Fruit fly (Drosophila melanogaster) whole organism, prepupa: ENCODE measurements around the gene Notum.

Experiments used
- Blimp-1 ChIP-seq: fragments of 200-800 bp; sonication (Bioruptor generic); optimal IDR thresholded peaks from 3 replicates; lab custom pipeline; 2017; ENCODE audit warnings: missing biosample characterization, missing genetic modification characterization, mild to moderate bottlenecking, moderate library complexity, missing genetic modification reagents
- CG10631 ChIP-seq: fragments of 200-800 bp; sonication (Bioruptor generic); optimal IDR thresholded peaks from 2 replicates; lab custom pipeline; 2016; ENCODE audit warnings: missing biosample characterization, missing genetic modification characterization
- CG10669 ChIP-seq: fragments of 200-800 bp; sonication (Bioruptor generic); optimal IDR thresholded peaks from 3 replicates; lab custom pipeline; 2018; ENCODE audit warnings: missing biosample characterization, mild to moderate bottlenecking, missing genetic modification characterization, moderate library complexity
- CG11762 ChIP-seq: fragments of 200-800 bp; sonication (Bioruptor generic); optimal IDR thresholded peaks from 3 replicates; lab custom pipeline; 2016; ENCODE audit warnings: missing biosample characterization, missing genetic modification characterization; ENCODE audit not compliant: insufficient read depth
- CG11902 ChIP-seq: fragments of 200-800 bp; sonication (Bioruptor generic); optimal IDR thresholded peaks from 3 replicates; lab custom pipeline; 2016; ENCODE audit warnings: missing biosample characterization, missing genetic modification characterization
- CG15336 ChIP-seq: fragments of 200-800 bp; sonication (Bioruptor generic); IDR thresholded peaks from 2 replicates; pipeline ENCODE4 v1.3.6; 2022; ENCODE audit warnings: missing biosample characterization, missing genetic modification characterization
- CG1621 ChIP-seq: fragments of 200-800 bp; sonication (Bioruptor generic); optimal IDR thresholded peaks from 3 replicates; lab custom pipeline; 2018; ENCODE audit warnings: missing biosample characterization, mild to moderate bottlenecking, missing genetic modification characterization
- CG16779 ChIP-seq: fragments of 200-800 bp; sonication (Bioruptor generic); optimal IDR thresholded peaks from 3 replicates; lab custom pipeline; 2017; ENCODE audit warnings: missing biosample characterization, mild to moderate bottlenecking, missing genetic modification characterization
- CG31627 ChIP-seq: fragments of 200-800 bp; sonication (Bioruptor generic); optimal IDR thresholded peaks from 3 replicates; lab custom pipeline; 2016; ENCODE audit warnings: missing biosample characterization, missing genetic modification characterization
- CG32006 ChIP-seq: fragments of 200-800 bp; sonication (Bioruptor generic); optimal IDR thresholded peaks from 3 replicates; lab custom pipeline; 2017; ENCODE audit warnings: missing biosample characterization, mild to moderate bottlenecking, missing genetic modification characterization
- CG34406 ChIP-seq: fragments of 200-800 bp; sonication (Bioruptor generic); optimal IDR thresholded peaks from 3 replicates; lab custom pipeline; 2016; ENCODE audit warnings: missing biosample characterization, missing genetic modification characterization
- CG4318 ChIP-seq: fragments of 200-800 bp; sonication (Bioruptor generic); optimal IDR thresholded peaks from 3 replicates; lab custom pipeline; 2017; ENCODE audit warnings: missing biosample characterization, mild to moderate bottlenecking, missing genetic modification characterization
- CG6163 ChIP-seq: fragments of 200-800 bp; sonication (Bioruptor generic); IDR thresholded peaks from 3 replicates; pipeline ENCODE4 v1.3.6; 2022; ENCODE audit warnings: missing biosample characterization, missing genetic modification characterization
- CG6276 ChIP-seq: fragments of 200-800 bp; sonication (Bioruptor generic); optimal IDR thresholded peaks from 2 replicates; lab custom pipeline; 2017; ENCODE audit warnings: missing biosample characterization, mild to moderate bottlenecking, missing genetic modification characterization
- CG6792 ChIP-seq: fragments of 200-800 bp; sonication (Bioruptor generic); optimal IDR thresholded peaks from 3 replicates; lab custom pipeline; 2016; ENCODE audit warnings: missing biosample characterization, missing genetic modification characterization
- CG6808 ChIP-seq: fragments of 200-800 bp; sonication (Bioruptor generic); optimal IDR thresholded peaks from 3 replicates; lab custom pipeline; 2017; ENCODE audit warnings: missing biosample characterization, missing genetic modification characterization, mild to moderate bottlenecking, moderate library complexity, missing genetic modification reagents
- CG6854 ChIP-seq: fragments of 200-800 bp; sonication (Bioruptor generic); optimal IDR thresholded peaks from 2 replicates; lab custom pipeline; 2017; ENCODE audit warnings: missing biosample characterization, mild to moderate bottlenecking, missing genetic modification characterization
- CG8119 ChIP-seq: fragments of 200-800 bp; sonication (Bioruptor generic); IDR thresholded peaks from 3 replicates; pipeline ENCODE4 v1.3.6; 2022; ENCODE audit warnings: missing biosample characterization, missing genetic modification characterization
- CG8319 ChIP-seq: fragments of 200-800 bp; sonication (Bioruptor generic); optimal IDR thresholded peaks from 3 replicates; lab custom pipeline; 2016; ENCODE audit warnings: missing biosample characterization, missing genetic modification characterization
- CG9139 ChIP-seq: fragments of 200-800 bp; sonication (Bioruptor generic); optimal IDR thresholded peaks from 3 replicates; lab custom pipeline; 2017; ENCODE audit warnings: missing biosample characterization, mild to moderate bottlenecking, missing genetic modification characterization
- Eip75B ChIP-seq: fragments of 200-800 bp; sonication (Bioruptor generic); optimal IDR thresholded peaks from 3 replicates; lab custom pipeline; 2016; ENCODE audit warnings: missing biosample characterization, missing genetic modification characterization
- Eip78C ChIP-seq: fragments of 200-800 bp; sonication (Bioruptor generic); peaks from one replicate; lab custom pipeline; 2016; ENCODE audit warnings: missing biosample characterization, missing genetic modification characterization
- Eip93F ChIP-seq: fragments of 200-800 bp; sonication (Bioruptor generic); optimal IDR thresholded peaks from 2 replicates; lab custom pipeline; 2016; ENCODE audit warnings: missing biosample characterization, mild to moderate bottlenecking, missing genetic modification characterization
- Ets21C ChIP-seq: fragments of 200-800 bp; sonication (Bioruptor generic); optimal IDR thresholded peaks from 3 replicates; lab custom pipeline; 2016; ENCODE audit warnings: missing biosample characterization, missing genetic modification characterization
- Ets96B ChIP-seq: fragments of 200-800 bp; optimal IDR thresholded peaks from 2 replicates; lab custom pipeline; 2019; ENCODE audit warnings: missing biosample characterization, mild to moderate bottlenecking, missing genetic modification characterization, moderate library complexity
- Gug ChIP-seq: fragments of 200-800 bp; sonication (Bioruptor generic); IDR thresholded peaks from 2 replicates; pipeline ENCODE4 v1.3.6; 2022; ENCODE audit warnings: missing biosample characterization, missing genetic modification characterization
- Hr38 ChIP-seq: sonication (Bioruptor generic); optimal IDR thresholded peaks from 2 replicates; lab custom pipeline; 2016; ENCODE audit warnings: missing biosample characterization, missing genetic modification characterization
- Hr39 ChIP-seq: fragments of 200-800 bp; sonication (Bioruptor generic); optimal IDR thresholded peaks from 2 replicates; lab custom pipeline; 2016; ENCODE audit warnings: missing biosample characterization, missing genetic modification characterization
- Hr4 ChIP-seq: fragments of 200-800 bp; sonication (Bioruptor generic); optimal IDR thresholded peaks from 3 replicates; lab custom pipeline; 2016; ENCODE audit warnings: missing biosample characterization, missing genetic modification characterization
- Lpt ChIP-seq: fragments of 200-800 bp; sonication (Bioruptor generic); optimal IDR thresholded peaks from 3 replicates; lab custom pipeline; 2016; ENCODE audit warnings: missing biosample characterization, missing genetic modification characterization
- OdsH ChIP-seq: fragments of 200-800 bp; sonication (Bioruptor generic); optimal IDR thresholded peaks from 3 replicates; lab custom pipeline; 2016; ENCODE audit warnings: missing biosample characterization, missing genetic modification characterization
- Sox102F ChIP-seq: fragments of 200-800 bp; sonication (Bioruptor generic); optimal IDR thresholded peaks from 2 replicates; lab custom pipeline; 2016; ENCODE audit warnings: missing biosample characterization, mild to moderate bottlenecking, missing genetic modification characterization
- Sox14 ChIP-seq: fragments of 200-800 bp; sonication (Bioruptor generic); optimal IDR thresholded peaks from 3 replicates; lab custom pipeline; 2016; ENCODE audit warnings: missing biosample characterization, missing genetic modification characterization
- achi ChIP-seq: fragments of 200-800 bp; sonication (Bioruptor generic); optimal IDR thresholded peaks from 3 replicates; lab custom pipeline; 2016; ENCODE audit warnings: missing biosample characterization, missing genetic modification characterization
- acj6 ChIP-seq: fragments of 200-800 bp; sonication (Bioruptor generic); optimal IDR thresholded peaks from 3 replicates; lab custom pipeline; 2016; ENCODE audit warnings: missing biosample characterization, missing genetic modification characterization
- dac ChIP-seq: fragments of 200-800 bp; sonication (Bioruptor generic); optimal IDR thresholded peaks from 2 replicates; lab custom pipeline; 2017; ENCODE audit warnings: missing biosample characterization, mild to moderate bottlenecking, missing genetic modification characterization
- dsx ChIP-seq: fragments of 200-800 bp; optimal IDR thresholded peaks from 3 replicates; lab custom pipeline; 2019; ENCODE audit warnings: missing biosample characterization, mild to moderate bottlenecking, missing genetic modification characterization, moderate library complexity; ENCODE audit not compliant: poor library complexity, severe bottlenecking
- eg ChIP-seq: fragments of 200-800 bp; sonication (Bioruptor generic); IDR thresholded peaks from 3 replicates; pipeline ENCODE4 v1.3.6; 2022; ENCODE audit warnings: missing biosample characterization, missing genetic modification characterization
- esn ChIP-seq: fragments of 200-800 bp; sonication (Bioruptor generic); optimal IDR thresholded peaks from 2 replicates; lab custom pipeline; 2016; ENCODE audit warnings: missing biosample characterization, mild to moderate bottlenecking, missing genetic modification characterization, moderate library complexity
- fd59A ChIP-seq: fragments of 200-800 bp; sonication (Bioruptor generic); optimal IDR thresholded peaks from 2 replicates; lab custom pipeline; 2017; ENCODE audit warnings: missing biosample characterization, mild to moderate bottlenecking, missing genetic modification characterization, missing genetic modification reagents
- fd85E ChIP-seq: fragments of 200-800 bp; sonication (Bioruptor generic); optimal IDR thresholded peaks from 3 replicates; lab custom pipeline; 2016; ENCODE audit warnings: missing biosample characterization, missing genetic modification characterization
- fkh ChIP-seq: fragments of 200-800 bp; sonication (Bioruptor generic); optimal IDR thresholded peaks from 3 replicates; lab custom pipeline; 2017; ENCODE audit warnings: missing biosample characterization, mild to moderate bottlenecking, missing genetic modification characterization, moderate library complexity
- net ChIP-seq: fragments of 200-800 bp; sonication (Bioruptor generic); optimal IDR thresholded peaks from 3 replicates; lab custom pipeline; 2016; ENCODE audit warnings: missing biosample characterization, missing genetic modification characterization
- pdm3 ChIP-seq: fragments of 200-800 bp; sonication (Bioruptor generic); optimal IDR thresholded peaks from 3 replicates; lab custom pipeline; 2016; ENCODE audit warnings: missing biosample characterization, missing genetic modification characterization
- salr ChIP-seq, 2 experiments: fragments of 200-800 bp; sonication (Bioruptor generic); optimal IDR thresholded peaks; 3 replicates each; lab custom pipeline; 2016 to 2018; ENCODE audit warnings: missing biosample characterization in 2 of 2, missing genetic modification characterization in 2 of 2, mild to moderate bottlenecking in 1 of 2
- ss ChIP-seq, 2 experiments: fragments of 200-800 bp; sonication (Bioruptor generic); optimal IDR thresholded peaks; 2 replicates in 1 of 2; 3 replicates in 1 of 2; lab custom pipeline; 2017 to 2018; ENCODE audit warnings: mild to moderate bottlenecking in 2 of 2, missing biosample characterization in 2 of 2, missing genetic modification characterization in 2 of 2, moderate library complexity in 1 of 2
- svp ChIP-seq: fragments of 200-800 bp; sonication (Bioruptor generic); peaks from one replicate; lab custom pipeline; 2016; ENCODE audit warnings: missing biosample characterization, missing genetic modification characterization

The Notum gene

DNA sequence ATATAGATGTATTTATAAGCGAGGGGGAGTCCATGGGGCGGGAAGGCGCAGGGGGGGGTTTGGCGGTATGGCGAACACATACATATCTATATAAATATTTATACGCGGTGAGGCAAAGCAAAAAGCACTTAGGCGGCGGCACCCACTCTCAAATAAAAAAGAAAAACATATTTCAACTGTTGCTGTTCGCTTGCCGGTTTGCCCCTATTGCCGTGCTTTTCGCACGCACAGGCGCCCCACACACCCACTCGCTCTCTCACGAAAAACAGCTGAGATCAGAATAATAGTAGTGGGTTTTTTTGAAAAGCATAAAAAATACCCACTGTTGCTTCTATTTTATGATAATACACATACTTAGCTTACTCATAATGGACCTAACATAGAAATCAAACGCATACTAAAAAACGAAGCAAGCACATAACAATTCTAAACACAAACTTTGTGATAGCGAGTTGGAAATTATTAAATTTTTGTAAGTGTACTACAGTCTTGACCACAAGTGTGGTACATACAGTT is 22.1 kb upstream of the Notum start (continued):
- TF ChIP-seq Gug (GFP tag; lab: Robert Waterston, UW), result peak; percentile 60
- TF ChIP-seq Ets21C (GFP tag; lab: Kevin White, UChicago), result no peak
- TF ChIP-seq Eip78C (GFP tag; lab: Kevin White, UChicago), result peak; percentile 78
- peak; percentile 91 for TF ChIP-seq CG15336 (GFP tag; lab: Robert Waterston, UW)
- TF ChIP-seq OdsH (GFP tag; lab: Kevin White, UChicago), result peak; percentile 70
- peak; percentile 80 for TF ChIP-seq pdm3 (GFP tag; lab: Kevin White, UChicago)
- TF ChIP-seq Hr39 (GFP tag; lab: Kevin White, UChicago), result peak; percentile 50
- peak; percentile 73 for TF ChIP-seq net (GFP tag; lab: Kevin White, UChicago)

DNA sequence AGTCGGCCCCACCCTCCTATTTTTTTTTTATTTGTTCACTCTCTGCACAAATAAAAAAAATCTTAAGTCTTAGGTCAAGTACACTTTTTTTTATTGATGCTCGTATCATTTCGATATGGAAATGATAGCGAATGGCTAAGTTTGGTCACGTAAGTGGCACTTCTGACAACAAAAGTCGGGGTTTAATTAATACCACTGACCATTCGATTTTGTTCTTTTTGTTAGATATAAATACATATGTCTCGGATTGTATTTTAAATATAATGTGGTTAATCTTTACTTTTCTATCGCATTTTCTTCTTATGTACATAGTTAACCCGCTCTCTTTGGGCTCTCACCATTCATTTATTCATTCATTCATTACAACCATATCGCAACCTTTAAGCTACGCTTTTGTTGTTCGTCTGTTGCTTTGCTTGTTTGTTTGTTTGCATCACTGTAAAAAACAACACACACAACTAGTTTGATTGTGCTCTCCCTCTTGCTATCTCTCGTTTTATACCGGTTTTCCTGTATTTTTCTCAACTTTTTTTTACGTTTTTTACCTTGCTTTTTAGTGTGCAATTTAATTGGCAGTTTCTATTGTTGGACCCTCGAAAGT is 21.1 kb upstream of the Notum start:
- TF ChIP-seq fkh, result peak; percentile 39
- peak; percentile 76 to 80 for TF ChIP-seq ss (GFP tag; optimal IDR thresholded peaks at IDR 0.05; lab: Kevin White, UChicago)
- peak in 1 of 2 experiments; percentile 3 for TF ChIP-seq salr (GFP tag; optimal IDR thresholded peaks at IDR 0.05; lab: Kevin White, UChicago)
- no peak for TF ChIP-seq CG6792
- peak; percentile 89 for TF ChIP-seq CG6276 (GFP tag; lab: Kevin White, UChicago)
- no peak for TF ChIP-seq CG11762
- peak; percentile 43 for TF ChIP-seq Ets96B
- no peak for TF ChIP-seq CG4318 (GFP tag; lab: Kevin White, UChicago)
- no peak for TF ChIP-seq Eip93F (GFP tag; lab: Kevin White, UChicago)
- TF ChIP-seq CG34406 (GFP tag; lab: Kevin White, UChicago), result no peak
- peak; percentile 66 for TF ChIP-seq CG16779 (tag; lab: Kevin White, UChicago)
- TF ChIP-seq svp, result peak; percentile 48
- no peak for TF ChIP-seq esn
- no peak for TF ChIP-seq CG11902 (GFP tag; lab: Kevin White, UChicago)
- peak; percentile 82 for TF ChIP-seq Hr4
- peak; percentile 9 for TF ChIP-seq CG10631 (GFP tag; lab: Kevin White, UChicago)
- TF ChIP-seq dac (GFP tag; lab: Kevin White, UChicago), result peak; percentile 29
- TF ChIP-seq CG6163 (GFP tag; lab: Robert Waterston, UW), result peak; percentile 46; the same call in 2 of the 3 replicates
- no peak for TF ChIP-seq Hr38 (GFP tag; lab: Kevin White, UChicago)
- TF ChIP-seq Lpt (GFP tag; lab: Kevin White, UChicago), result peak; percentile 30
- peak; percentile 12 for TF ChIP-seq achi (GFP tag; lab: Kevin White, UChicago)
- TF ChIP-seq CG32006, result peak; percentile 80
- 0 out of 2 replicates have a peak, but pooled peaks have one; percentile 30 for TF ChIP-seq Gug (GFP tag; lab: Robert Waterston, UW)
- no peak for TF ChIP-seq Blimp-1 (GFP tag; lab: Kevin White, UChicago)
- peak; percentile 74 for TF ChIP-seq eg
- TF ChIP-seq CG6808 (GFP tag; lab: Kevin White, UChicago), result peak; percentile 61
- peak; percentile 15 for TF ChIP-seq net (GFP tag; lab: Kevin White, UChicago)
- no peak for TF ChIP-seq CG8319 (GFP tag; lab: Kevin White, UChicago)
- peak; percentile 25 for TF ChIP-seq dsx (GFP tag; lab: Kevin White, UChicago)
- TF ChIP-seq CG6854, result no peak
- TF ChIP-seq Sox14 (GFP tag; lab: Kevin White, UChicago), result peak; percentile 20
- no peak for TF ChIP-seq Hr39 (GFP tag; lab: Kevin White, UChicago)
- no peak for TF ChIP-seq fd85E
- no peak for TF ChIP-seq Sox102F (GFP tag; lab: Kevin White, UChicago)
- TF ChIP-seq Eip75B (GFP tag; lab: Kevin White, UChicago), result no peak
- peak; percentile 71 for TF ChIP-seq CG15336 (GFP tag; lab: Robert Waterston, UW)
- no peak for TF ChIP-seq fd59A (GFP tag; lab: Kevin White, UChicago)
- peak; percentile 55 for TF ChIP-seq CG9139
- TF ChIP-seq Ets21C (GFP tag; lab: Kevin White, UChicago), result no peak
- TF ChIP-seq CG31627 (GFP tag; lab: Kevin White, UChicago), result no peak
- TF ChIP-seq CG10669 (GFP tag; lab: Kevin White, UChicago), result peak; percentile 24
- TF ChIP-seq CG8119, result peak; percentile 77
- no peak for TF ChIP-seq acj6
- TF ChIP-seq CG1621 (tag; lab: Kevin White, UChicago), result no peak
